Fruit fly (Drosophila melanogaster) whole organism, embryonic: Measurements from ENCODE around the gene odd.

Experiments
- Bgb ChIP-seq: fragments of 200-800 bp; sonication (Bioruptor generic); IDR thresholded peaks from 2 replicates; pipeline ENCODE4 v1.3.6; 2022; ENCODE audit warnings: missing biosample characterization, missing genetic modification characterization; ENCODE audit not compliant: partially characterized antibody
- CG10209 ChIP-seq: fragments of 200-800 bp; sonication (Bioruptor generic); optimal IDR thresholded peaks from 3 replicates; lab custom pipeline; 2017; ENCODE audit warnings: missing biosample characterization, mild to moderate bottlenecking, missing genetic modification characterization, missing genetic modification reagents
- CG11695 ChIP-seq: fragments of 200-800 bp; sonication (Bioruptor generic); IDR thresholded peaks from 3 replicates; pipeline ENCODE4 v1.3.6; 2022; ENCODE audit warnings: missing biosample characterization, missing genetic modification characterization
- CG11723 ChIP-seq: fragments of 200-800 bp; sonication (Bioruptor generic); optimal IDR thresholded peaks from 2 replicates; lab custom pipeline; 2017; ENCODE audit warnings: missing biosample characterization, mild to moderate bottlenecking, missing genetic modification characterization
- CG12391 ChIP-seq: fragments of 200-800 bp; sonication (Bioruptor generic); optimal IDR thresholded peaks from 3 replicates; lab custom pipeline; 2018; ENCODE audit warnings: missing biosample characterization, mild to moderate bottlenecking, missing genetic modification characterization, moderate library complexity
- CG13287 ChIP-seq: fragments of 200-800 bp; sonication (Bioruptor generic); IDR thresholded peaks from 2 replicates; pipeline ENCODE4 v1.3.6; 2022; ENCODE audit warnings: missing biosample characterization, missing genetic modification characterization; ENCODE audit not compliant: partially characterized antibody
- CG14965 ChIP-seq: fragments of 200-800 bp; sonication (Bioruptor generic); optimal IDR thresholded peaks from 2 replicates; lab custom pipeline; 2016; ENCODE audit warnings: missing biosample characterization, missing genetic modification characterization, borderline replicate concordance
- CG15601 ChIP-seq: fragments of 200-800 bp; sonication (Bioruptor generic); optimal IDR thresholded peaks from 3 replicates; lab custom pipeline; 2019; ENCODE audit warnings: missing biosample characterization, mild to moderate bottlenecking, missing genetic modification characterization, moderate library complexity
- CG1602 ChIP-seq: fragments of 200-800 bp; sonication (Bioruptor generic); optimal IDR thresholded peaks from 3 replicates; lab custom pipeline; 2016; ENCODE audit warnings: missing biosample characterization, missing genetic modification characterization
- CG1647 ChIP-seq: fragments of 200-800 bp; sonication (Bioruptor generic); optimal IDR thresholded peaks from 3 replicates; lab custom pipeline; 2016; ENCODE audit warnings: missing biosample characterization, missing genetic modification characterization
- CG17385 ChIP-seq: fragments of 200-800 bp; sonication (Bioruptor generic); optimal IDR thresholded peaks from 3 replicates; lab custom pipeline; 2018; ENCODE audit warnings: missing biosample characterization, mild to moderate bottlenecking, missing genetic modification characterization
- CG1792 ChIP-seq: fragments of 200-800 bp; sonication (Bioruptor generic); optimal IDR thresholded peaks from 2 replicates; lab custom pipeline; 2016; ENCODE audit warnings: missing biosample characterization, missing genetic modification characterization
- CG2202 ChIP-seq: fragments of 200-800 bp; sonication (Bioruptor generic); optimal IDR thresholded peaks from 2 replicates; lab custom pipeline; 2018; ENCODE audit warnings: missing biosample characterization, mild to moderate bottlenecking, missing genetic modification characterization
- CG3163 ChIP-seq: fragments of 200-800 bp; sonication (Bioruptor generic); optimal IDR thresholded peaks from 3 replicates; lab custom pipeline; 2016; ENCODE audit warnings: missing biosample characterization, missing genetic modification characterization
- CG33557 ChIP-seq: fragments of 200-800 bp; sonication (Bioruptor generic); optimal IDR thresholded peaks from 2 replicates; lab custom pipeline; 2019; ENCODE audit warnings: missing biosample characterization, mild to moderate bottlenecking, missing genetic modification characterization, moderate library complexity
- CG4707 ChIP-seq: fragments of 200-800 bp; sonication (Bioruptor generic); optimal IDR thresholded peaks from 2 replicates; lab custom pipeline; 2018; ENCODE audit warnings: missing biosample characterization, mild to moderate bottlenecking, missing genetic modification characterization, moderate library complexity
- CG7745 ChIP-seq: fragments of 200-800 bp; sonication (Bioruptor generic); optimal IDR thresholded peaks from 2 replicates; lab custom pipeline; 2018; ENCODE audit warnings: missing biosample characterization, mild to moderate bottlenecking, missing genetic modification characterization, moderate library complexity
- CG7786 ChIP-seq: fragments of 200-800 bp; sonication (Bioruptor generic); optimal IDR thresholded peaks from 2 replicates; lab custom pipeline; 2016; ENCODE audit warnings: missing biosample characterization, missing genetic modification characterization
- Dll ChIP-seq: fragments of 200-800 bp; sonication (Bioruptor generic); IDR thresholded peaks from 4 replicates; pipeline ENCODE4 v1.3.6; 2022; ENCODE audit warnings: missing biosample characterization, missing genetic modification characterization; ENCODE audit not compliant: partially characterized antibody
- Doc3 ChIP-seq: fragments of 200-800 bp; sonication (Bioruptor generic); IDR thresholded peaks from 3 replicates; pipeline ENCODE4 v1.3.6; 2022; ENCODE audit warnings: missing biosample characterization, missing genetic modification characterization; ENCODE audit not compliant: partially characterized antibody
- E2f2 ChIP-seq: fragments of 200-800 bp; sonication (Bioruptor generic); IDR thresholded peaks from 2 replicates; pipeline ENCODE4 v1.3.6; 2022; ENCODE audit warnings: missing biosample characterization, missing genetic modification characterization
- Hey ChIP-seq: fragments of 200-800 bp; sonication (Bioruptor generic); optimal IDR thresholded peaks from 3 replicates; lab custom pipeline; 2018; ENCODE audit warnings: missing biosample characterization, mild to moderate bottlenecking, missing genetic modification characterization
- Mad ChIP-seq: fragments of 200-800 bp; sonication (Bioruptor generic); optimal IDR thresholded peaks from 2 replicates; lab custom pipeline; 2016; ENCODE audit warnings: missing biosample characterization, missing genetic modification characterization
- NK7.1 ChIP-seq: fragments of 200-800 bp; sonication (Bioruptor generic); optimal IDR thresholded peaks from 3 replicates; lab custom pipeline; 2016; ENCODE audit warnings: missing biosample characterization, missing genetic modification characterization
- PHDP ChIP-seq: fragments of 200-800 bp; sonication (Bioruptor generic); optimal IDR thresholded peaks from 3 replicates; lab custom pipeline; 2018; ENCODE audit warnings: missing biosample characterization, mild to moderate bottlenecking, missing genetic modification characterization, moderate library complexity
- Rfx ChIP-seq: fragments of 200-800 bp; sonication (Bioruptor generic); IDR thresholded peaks from 2 replicates; pipeline ENCODE4 v1.3.6; 2022; ENCODE audit warnings: missing biosample characterization, missing genetic modification characterization
- Scr ChIP-seq: fragments of 200-800 bp; sonication (Bioruptor generic); IDR thresholded peaks from 2 replicates; pipeline ENCODE4 v1.3.6; 2022; ENCODE audit warnings: missing biosample characterization, missing genetic modification characterization; ENCODE audit not compliant: partially characterized antibody
- Sox100B ChIP-seq: fragments of 200-800 bp; sonication (Bioruptor generic); optimal IDR thresholded peaks from 3 replicates; lab custom pipeline; 2018; ENCODE audit warnings: missing biosample characterization, mild to moderate bottlenecking, missing genetic modification characterization
- bab2 ChIP-seq: fragments of 200-800 bp; sonication (Bioruptor generic); optimal IDR thresholded peaks from 2 replicates; lab custom pipeline; 2016; ENCODE audit warnings: missing biosample characterization, missing genetic modification characterization
- bbx ChIP-seq: fragments of 200-800 bp; sonication (Bioruptor generic); IDR thresholded peaks from 2 replicates; pipeline ENCODE4 v1.3.6; 2022; ENCODE audit warnings: missing biosample characterization, missing genetic modification characterization; ENCODE audit not compliant: partially characterized antibody
- corto ChIP-seq: fragments of 200-800 bp; sonication (Bioruptor generic); optimal IDR thresholded peaks from 2 replicates; lab custom pipeline; 2016; ENCODE audit warnings: missing biosample characterization, mild to moderate bottlenecking, missing genetic modification characterization, moderate library complexity
- da ChIP-seq: fragments of 200-800 bp; sonication (Bioruptor generic); optimal IDR thresholded peaks from 2 replicates; lab custom pipeline; 2016; ENCODE audit warnings: missing biosample characterization, missing genetic modification characterization
- dmrt99B ChIP-seq: fragments of 200-800 bp; sonication (Bioruptor generic); optimal IDR thresholded peaks from 2 replicates; lab custom pipeline; 2018; ENCODE audit warnings: missing biosample characterization, mild to moderate bottlenecking, missing genetic modification characterization, moderate library complexity
- gcm ChIP-seq: fragments of 200-800 bp; sonication (Bioruptor generic); optimal IDR thresholded peaks from 2 replicates; lab custom pipeline; 2019; ENCODE audit warnings: missing biosample characterization, mild to moderate bottlenecking, missing genetic modification characterization, moderate library complexity
- gem ChIP-seq: fragments of 200-800 bp; sonication (Bioruptor generic); optimal IDR thresholded peaks from 2 replicates; lab custom pipeline; 2019; ENCODE audit warnings: missing biosample characterization, mild to moderate bottlenecking, missing genetic modification characterization, moderate library complexity
- hbn ChIP-seq: fragments of 200-800 bp; sonication (Bioruptor generic); IDR thresholded peaks from 2 replicates; pipeline ENCODE4 v1.3.6; 2022; ENCODE audit warnings: missing biosample characterization, missing genetic modification characterization; ENCODE audit not compliant: partially characterized antibody
- knrl ChIP-seq: fragments of 200-800 bp; sonication (Bioruptor generic); IDR thresholded peaks from 3 replicates; pipeline ENCODE4 v1.3.6; 2022; ENCODE audit warnings: missing biosample characterization, missing genetic modification characterization; ENCODE audit not compliant: partially characterized antibody
- onecut ChIP-seq: fragments of 200-800 bp; sonication (Bioruptor generic); IDR thresholded peaks from 2 replicates; pipeline ENCODE4 v1.3.6; 2022; ENCODE audit warnings: missing biosample characterization, missing genetic modification characterization
- salm ChIP-seq: fragments of 200-800 bp; sonication (Bioruptor generic); optimal IDR thresholded peaks from 2 replicates; lab custom pipeline; 2018; ENCODE audit warnings: missing biosample characterization, mild to moderate bottlenecking, missing genetic modification characterization
- scrt ChIP-seq: fragments of 200-800 bp; sonication (Bioruptor generic); optimal IDR thresholded peaks from 2 replicates; lab custom pipeline; 2018; ENCODE audit warnings: missing biosample characterization, mild to moderate bottlenecking, missing genetic modification characterization, moderate library complexity
- sens ChIP-seq: fragments of 200-800 bp; sonication (Bioruptor generic); peaks from one replicate; lab custom pipeline; 2016; ENCODE audit warnings: missing biosample characterization, missing genetic modification characterization
- stwl ChIP-seq: fragments of 200-800 bp; sonication (Bioruptor generic); optimal IDR thresholded peaks from 3 replicates; lab custom pipeline; 2018; ENCODE audit warnings: missing biosample characterization, mild to moderate bottlenecking, missing genetic modification characterization, moderate library complexity
- tup ChIP-seq: fragments of 200-800 bp; sonication (Bioruptor generic); optimal IDR thresholded peaks from 2 replicates; lab custom pipeline; 2016; ENCODE audit warnings: missing biosample characterization, mild to moderate bottlenecking, missing genetic modification characterization, moderate library complexity
- usp ChIP-seq: fragments of >200 bp; optimal IDR thresholded peaks from 2 replicates; lab custom pipeline; 2017; ENCODE audit warnings: missing biosample characterization, missing genetic modification characterization
- vfl ChIP-seq: fragments of 200-800 bp; sonication (Bioruptor generic); optimal IDR thresholded peaks from 2 replicates; lab custom pipeline; 2016; ENCODE audit warnings: missing biosample characterization, missing genetic modification characterization

The odd gene

dm6 chr2L:3648173-3648972 lies 41.8 kb upstream of the odd start (continued):
- TF ChIP-seq knrl (GFP tag; lab: Robert Waterston, UW), result peak; percentile 23; the same call in 1 of the 3 replicates
- TF ChIP-seq E2f2 (GFP tag; lab: Robert Waterston, UW), result 0 out of 2 replicates have a peak, but pooled peaks have one; percentile 29
- TF ChIP-seq Scr (GFP tag; lab: Robert Waterston, UW), result peak; percentile 78
- no peak for TF ChIP-seq CG7786
- TF ChIP-seq CG12391 (tag; lab: Kevin White, UChicago), result peak; percentile 51
- TF ChIP-seq da (GFP tag; lab: Kevin White, UChicago), result no peak
- TF ChIP-seq gcm (GFP tag; lab: Kevin White, UChicago), result peak; percentile 11
- 0 out of 3 replicates have a peak, but pooled peaks have one; percentile 16 for TF ChIP-seq CG11695 (GFP tag; lab: Robert Waterston, UW)
- TF ChIP-seq CG13287, result peak; percentile 90
- TF ChIP-seq Rfx (GFP tag; lab: Robert Waterston, UW), result peak; percentile 26; the same call in 1 of the 2 replicates
- TF ChIP-seq CG14965 (GFP tag; lab: Kevin White, UChicago), result no peak
- peak; percentile 40; the same call in 1 of the 2 replicates for TF ChIP-seq Bgb
- no peak for TF ChIP-seq bab2 (GFP tag; lab: Kevin White, UChicago)
- peak; percentile 6 for TF ChIP-seq corto (GFP tag; lab: Kevin White, UChicago)
- peak; percentile 21 for TF ChIP-seq CG17385
- peak; percentile 78 for TF ChIP-seq CG7745 (tag; lab: Kevin White, UChicago)
- TF ChIP-seq bbx (GFP tag; lab: Robert Waterston, UW), result peak; percentile 38; the same call in 1 of the 2 replicates
- TF ChIP-seq gem (tag; lab: Kevin White, UChicago), result peak; percentile 28
- TF ChIP-seq tup (GFP tag; lab: Kevin White, UChicago), result no peak
- peak; percentile 57 for TF ChIP-seq sens (GFP tag; lab: Kevin White, UChicago)
- TF ChIP-seq CG3163 (GFP tag; lab: Kevin White, UChicago), result peak; percentile 89
- no peak for TF ChIP-seq NK7.1 (GFP tag; lab: Kevin White, UChicago)
- TF ChIP-seq Doc3 (GFP tag; lab: Robert Waterston, UW), result peak; percentile 84
- TF ChIP-seq stwl (tag; lab: Kevin White, UChicago), result peak; percentile 14

dm6 chr2L:3647521-3648172 lies 41.1 kb upstream of the odd start:
- TF ChIP-seq scrt (no peak), CG10209 (peak; percentile 6), onecut (GFP tag; lab: Robert Waterston, UW) (peak; percentile 26), Mad (GFP tag; lab: Kevin White, UChicago) (no peak), vfl (no peak), PHDP (peak; percentile 31), Sox100B (GFP tag; lab: Kevin White, UChicago) (peak; percentile 42), Dll (GFP tag; lab: Robert Waterston, UW) (no peak), salm (tag; lab: Kevin White, UChicago) (peak; percentile 7), CG33557 (GFP tag; lab: Kevin White, UChicago) (peak; percentile 33), CG1647 (no peak), hbn (no peak), usp (GFP tag; lab: Kevin White, UChicago) (no peak), CG14965 (GFP tag; lab: Kevin White, UChicago) (no peak), CG11723 (GFP tag; lab: Kevin White, UChicago) (peak; percentile 9), Hey (tag; lab: Kevin White, UChicago) (no peak), CG17385 (peak; percentile 13), CG12391 (tag; lab: Kevin White, UChicago) (peak; percentile 20), CG4707 (GFP tag; lab: Kevin White, UChicago) (peak; percentile 26), CG1602 (GFP tag; lab: Kevin White, UChicago) (no peak), CG2202 (peak; percentile 45), CG15601 (tag; lab: Kevin White, UChicago) (peak; percentile 60), dmrt99B (tag; lab: Kevin White, UChicago) (peak; percentile 36), CG1792 (no peak)
